Worm (Caenorhabditis elegans): ENCODE data around the gene pigw-1.

The pigw-1 gene

ce11 chrII:2925806-2926558, 41.3 kb upstream of the pigw-1 start:
- TF ChIP-seq unc-98 (GFP tag; IDR thresholded peaks at IDR 0.05) = no peak
- TF ChIP-seq efl-1 (optimal IDR thresholded peaks at IDR 0.05) = no peak
- TF ChIP-seq efl-1 (GFP tag; optimal IDR thresholded peaks at IDR 0.05 in 1 of 2) = peak in 1 of 2 experiments; percentile 51

ce11 chrII:2925032-2925431, 40.3 kb upstream of the pigw-1 start:
- TF ChIP-seq efl-1 (optimal IDR thresholded peaks at IDR 0.05) = no peak
- TF ChIP-seq efl-1 (GFP tag; optimal IDR thresholded peaks at IDR 0.05 in 1 of 2) = peak in 1 of 2 experiments; percentile 18
- no peak for TF ChIP-seq ceh-90 (tag; optimal IDR thresholded peaks at IDR 0.05)

- TF ChIP-seq pqm-1 (tag; optimal IDR thresholded peaks at IDR 0.05) = peak; percentile 50
- TF ChIP-seq skn-1 (tag; optimal IDR thresholded peaks at IDR 0.05) = no peak
Measured at ce11 chrII:2923617-2924016, 38.9 kb upstream of the pigw-1 start, which contains the start of gene ZK355.2. ZK355.2 (plus strand) TSS chrII:2923917.

- TF ChIP-seq nhr-77 (tag; optimal IDR thresholded peaks at IDR 0.05) (no peak), pax-3 (tag; optimal IDR thresholded peaks at IDR 0.05) (no peak), ztf-4 (tag; optimal IDR thresholded peaks at IDR 0.05) (no peak)
Measured at ce11 chrII:2922782-2923181, 38.1 kb upstream of the pigw-1 start.

ce11 chrII:2922359-2922758, 37.6 kb upstream of the pigw-1 start:
- no peak for TF ChIP-seq hpl-2 (GFP tag; optimal IDR thresholded peaks at IDR 0.05)
- TF ChIP-seq lin-35 (GFP tag; optimal IDR thresholded peaks at IDR 0.05) = peak in 1 of 2 experiments; percentile 34
- peak; percentile 41 for TF ChIP-seq elt-2 (tag; optimal IDR thresholded peaks at IDR 0.05)

ce11 chrII:2921860-2922259, 37.1 kb upstream of the pigw-1 start:
- TF ChIP-seq ztf-11 (tag; optimal IDR thresholded peaks at IDR 0.05) (no peak), nhr-28 (tag; optimal IDR thresholded peaks at IDR 0.05) (no peak), ztf-4 (tag; optimal IDR thresholded peaks at IDR 0.05) (no peak), tbx-2 (tag; optimal IDR thresholded peaks at IDR 0.05) (no peak), blmp-1 (tag; optimal IDR thresholded peaks at IDR 0.05) (no peak), lir-3 (tag; optimal IDR thresholded peaks at IDR 0.05; ENCODE audit: poor library complexity) (no peak), aha-1 (tag; optimal IDR thresholded peaks at IDR 0.05) (no peak), nhr-47 (tag; optimal IDR thresholded peaks at IDR 0.05) (no peak), elt-3 (tag; optimal IDR thresholded peaks at IDR 0.05) (no peak), ets-5 (GFP tag; IDR thresholded peaks at IDR 0.05) (no peak), lin-35 (GFP tag; optimal IDR thresholded peaks at IDR 0.05) (no peak), nhr-85 (tag) (no peak), vab-15 (tag; optimal IDR thresholded peaks at IDR 0.05) (no peak), nhr-19 (GFP tag; conservative IDR thresholded peaks at IDR 0.05) (no peak), unc-98 (GFP tag; IDR thresholded peaks at IDR 0.05) (no peak)

ce11 chrII:2920817-2921458, 36.2 kb upstream of the pigw-1 start:
- TF ChIP-seq lin-35 (GFP tag; optimal IDR thresholded peaks at IDR 0.05) (peak; percentile 60 to 68), tbx-2 (tag; optimal IDR thresholded peaks at IDR 0.05) (peak; percentile 53), ztf-11 (tag; optimal IDR thresholded peaks at IDR 0.05) (no peak), mdl-1 (tag; optimal IDR thresholded peaks at IDR 0.05) (peak; percentile 39 to 86), alr-1 (tag; optimal IDR thresholded peaks at IDR 0.05; ENCODE audit: borderline replicate concordance) (no peak), nhr-85 (tag) (peak; percentile 46), mep-1 (tag; optimal IDR thresholded peaks at IDR 0.05) (peak; percentile 72), jun-1 (tag; optimal IDR thresholded peaks at IDR 0.05) (peak; percentile 49), mef-2 (tag; optimal IDR thresholded peaks at IDR 0.05) (no peak), unc-98 (GFP tag; IDR thresholded peaks at IDR 0.05) (0 out of 2 replicates have a peak, but pooled peaks have one; percentile 34), unc-86 (tag; optimal IDR thresholded peaks at IDR 0.05) (peak; percentile 34), isw-1 (GFP tag; IDR thresholded peaks at IDR 0.05) (peak; percentile 32), nhr-11 (tag; optimal IDR thresholded peaks at IDR 0.05) (peak; percentile 24), efl-1 (optimal IDR thresholded peaks at IDR 0.05) (peak; percentile 74 to 86), efl-1 (GFP tag; optimal IDR thresholded peaks at IDR 0.05 in 1 of 2) (peak; percentile 62 to 92), ces-1 (GFP tag; optimal IDR thresholded peaks at IDR 0.05) (no peak), lsy-2 (tag; optimal IDR thresholded peaks at IDR 0.05) (peak; percentile 45 to 62), nhr-71 (tag; optimal IDR thresholded peaks at IDR 0.05) (peak; percentile 79), irx-1 (tag; optimal IDR thresholded peaks at IDR 0.05) (peak; percentile 7), pax-3 (tag; optimal IDR thresholded peaks at IDR 0.05) (peak; percentile 54), elt-2 (tag; optimal IDR thresholded peaks at IDR 0.05) (no peak), xbp-1 (tag; optimal IDR thresholded peaks at IDR 0.05) (peak; percentile 51), lin-13 (GFP tag; optimal IDR thresholded peaks at IDR 0.05) (peak; percentile 4)

All from whole organism, L1 larva.